Worm (Caenorhabditis elegans): ENCODE data around the gene unc-98.

The unc-98 gene

ce11 chrX:7546509-7546908, 26.9 kb downstream of the unc-98 start, which contains the start of gene col-174:
TSS of gene col-174 (plus strand) at chrX:7546809.
- TF ChIP-seq flh-1 (GFP tag; optimal IDR thresholded peaks at IDR 0.05) = no peak
- TF ChIP-seq ham-2 (GFP tag; optimal IDR thresholded peaks at IDR 0.05) = peak; percentile 12

- TF ChIP-seq blmp-1 (tag; optimal IDR thresholded peaks at IDR 0.05) (no peak), mep-1 (tag; optimal IDR thresholded peaks at IDR 0.05) (no peak), lsy-2 (tag; optimal IDR thresholded peaks at IDR 0.05) (no peak), nhr-2 (tag; optimal IDR thresholded peaks at IDR 0.05) (no peak), snpc-4 (tag; optimal IDR thresholded peaks at IDR 0.05) (no peak), ceh-39 (tag; optimal IDR thresholded peaks at IDR 0.05) (no peak), flh-1 (GFP tag; optimal IDR thresholded peaks at IDR 0.05) (no peak), lin-13 (tag; optimal IDR thresholded peaks at IDR 0.05) (no peak), hlh-1 (tag; optimal IDR thresholded peaks at IDR 0.05) (no peak), nhr-12 (tag; optimal IDR thresholded peaks at IDR 0.05) (no peak), mab-5 (tag; optimal IDR thresholded peaks at IDR 0.05) (no peak)
These were observed 32.3 kb downstream of the unc-98 start for ce11 chrX:7541078-7541477.

- TF ChIP-seq flh-1 (GFP tag; optimal IDR thresholded peaks at IDR 0.05) (no peak), ceh-39 (tag; optimal IDR thresholded peaks at IDR 0.05) (no peak), ceh-43 (GFP tag; optimal IDR thresholded peaks at IDR 0.05) (no peak), sem-2 (GFP tag; optimal IDR thresholded peaks at IDR 0.05) (no peak), nhr-12 (tag; optimal IDR thresholded peaks at IDR 0.05) (no peak), lsy-2 (tag; optimal IDR thresholded peaks at IDR 0.05) (no peak), cnd-1 (tag; optimal IDR thresholded peaks at IDR 0.05) (no peak), ceh-83 (GFP tag; optimal IDR thresholded peaks at IDR 0.05) (no peak), pha-4 (tag; optimal IDR thresholded peaks at IDR 0.05) (no peak), nhr-2 (tag; optimal IDR thresholded peaks at IDR 0.05) (no peak), nhr-76 (tag; optimal IDR thresholded peaks at IDR 0.05) (no peak), snpc-4 (tag; optimal IDR thresholded peaks at IDR 0.05) (no peak), mab-5 (tag; optimal IDR thresholded peaks at IDR 0.05) (no peak), ham-2 (GFP tag; optimal IDR thresholded peaks at IDR 0.05) (no peak)
These were observed 33.4 kb downstream of the unc-98 start, which contains the start of gene glb-16 for ce11 chrX:7540033-7540432. TSS of gene glb-16 (minus strand) at chrX:7540133.

- TF ChIP-seq ham-2 (GFP tag; optimal IDR thresholded peaks at IDR 0.05) (peak; percentile 18), ces-1 (GFP tag; optimal IDR thresholded peaks at IDR 0.05) (no peak), lsy-2 (tag; optimal IDR thresholded peaks at IDR 0.05) (no peak), unc-62 (GFP tag; optimal IDR thresholded peaks at IDR 0.05) (no peak), cnd-1 (tag; optimal IDR thresholded peaks at IDR 0.05) (no peak), elt-1 (tag; optimal IDR thresholded peaks at IDR 0.05; ENCODE audit: borderline replicate concordance, insufficient read depth) (peak; percentile 86)
These were observed 35.6 kb downstream of the unc-98 start, which contains the start of gene dpy-7 for ce11 chrX:7537742-7538268. TSS of gene dpy-7 (minus strand) at chrX:7537792.

DNA sequence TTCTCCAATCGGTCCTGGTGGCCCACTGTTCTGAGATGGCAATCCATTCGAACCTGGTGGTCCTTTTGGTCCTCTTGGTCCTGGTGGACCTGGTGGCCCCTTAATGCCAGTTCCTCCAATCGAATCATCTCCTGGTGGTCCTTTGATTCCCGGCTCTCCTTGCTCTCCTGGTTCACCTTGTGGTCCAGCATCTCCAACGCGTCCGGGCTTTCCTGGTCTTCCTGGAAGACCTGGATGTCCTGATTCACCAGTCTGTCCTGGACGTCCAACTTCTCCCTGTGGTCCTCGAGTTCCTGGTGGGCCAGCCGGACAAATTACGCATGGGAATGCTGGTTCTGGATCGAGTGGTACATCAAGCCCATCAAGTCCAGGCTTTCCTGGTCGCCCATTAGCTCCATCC, 36.5 kb downstream of the unc-98 start:
- no peak for TF ChIP-seq snpc-4 (tag; optimal IDR thresholded peaks at IDR 0.05)
- TF ChIP-seq blmp-1 (tag; optimal IDR thresholded peaks at IDR 0.05) = no peak
- no peak for TF ChIP-seq elt-1 (tag; optimal IDR thresholded peaks at IDR 0.05; ENCODE audit: borderline replicate concordance, insufficient read depth)
- no peak for TF ChIP-seq lin-32 (GFP tag; optimal IDR thresholded peaks at IDR 0.05)
- no peak for TF ChIP-seq unc-62 (GFP tag; optimal IDR thresholded peaks at IDR 0.05)
- no peak for TF ChIP-seq nhr-237 (tag; optimal IDR thresholded peaks at IDR 0.05)
- no peak for TF ChIP-seq M03D4.4 (tag; optimal IDR thresholded peaks at IDR 0.05)
- no peak for TF ChIP-seq lsy-2 (tag; optimal IDR thresholded peaks at IDR 0.05)
- TF ChIP-seq drap-1 (GFP tag; optimal IDR thresholded peaks at IDR 0.05) = no peak
- no peak for TF ChIP-seq mab-5 (tag; optimal IDR thresholded peaks at IDR 0.05)
- no peak for TF ChIP-seq nhr-12 (tag; optimal IDR thresholded peaks at IDR 0.05)
- TF ChIP-seq sptf-1 (tag; optimal IDR thresholded peaks at IDR 0.05) = no peak
- TF ChIP-seq mls-2 (tag; optimal IDR thresholded peaks at IDR 0.05) = no peak
- no peak for TF ChIP-seq ceh-39 (tag; optimal IDR thresholded peaks at IDR 0.05)
- no peak for TF ChIP-seq ztf-11 (tag; optimal IDR thresholded peaks at IDR 0.05)
- no peak for TF ChIP-seq ceh-83 (GFP tag; optimal IDR thresholded peaks at IDR 0.05)
- TF ChIP-seq ham-2 (GFP tag; optimal IDR thresholded peaks at IDR 0.05) = no peak
- TF ChIP-seq nhr-2 (tag; optimal IDR thresholded peaks at IDR 0.05) = no peak
- no peak for TF ChIP-seq elt-3 (tag; optimal IDR thresholded peaks at IDR 0.05)

DNA sequence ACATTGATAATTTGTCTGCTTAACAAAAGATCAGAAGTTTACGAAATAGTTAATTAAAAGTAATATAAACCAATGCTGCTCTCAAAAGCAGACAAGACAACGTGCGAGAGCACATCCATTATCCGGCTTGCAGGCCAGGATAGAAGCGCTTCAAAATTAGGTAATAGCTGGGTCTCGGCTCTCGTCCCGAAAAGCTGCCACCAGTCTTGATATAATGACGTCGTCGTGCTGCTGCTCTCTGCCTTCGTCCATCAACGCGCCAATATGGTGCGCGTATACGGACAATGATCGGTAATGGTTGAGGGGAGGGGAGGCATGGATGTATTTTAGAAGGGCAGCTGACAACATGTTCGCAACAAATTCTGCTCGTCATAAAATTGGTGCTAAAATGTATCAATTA, 39.0 kb downstream of the unc-98 start:
- peak; percentile 26 for TF ChIP-seq mls-2 (tag; optimal IDR thresholded peaks at IDR 0.05)
- TF ChIP-seq sem-2 (GFP tag; optimal IDR thresholded peaks at IDR 0.05) = no peak
- peak; percentile 15 for TF ChIP-seq lin-32 (GFP tag; optimal IDR thresholded peaks at IDR 0.05)
- TF ChIP-seq zip-8 (tag; optimal IDR thresholded peaks at IDR 0.05) = no peak
- TF ChIP-seq mep-1 (tag; optimal IDR thresholded peaks at IDR 0.05) = no peak
- no peak for TF ChIP-seq mab-5 (tag; optimal IDR thresholded peaks at IDR 0.05)
- TF ChIP-seq ham-2 (GFP tag; optimal IDR thresholded peaks at IDR 0.05) = no peak
- TF ChIP-seq ztf-11 (tag; optimal IDR thresholded peaks at IDR 0.05) = no peak
- TF ChIP-seq lsy-2 (tag; optimal IDR thresholded peaks at IDR 0.05) = no peak
- no peak for TF ChIP-seq ceh-43 (GFP tag; optimal IDR thresholded peaks at IDR 0.05)
- no peak for TF ChIP-seq elt-3 (tag; optimal IDR thresholded peaks at IDR 0.05)
